Fruit fly (Drosophila melanogaster) whole organism, pupa: ENCODE data around the gene CG8072.

Experiments used
- CG10348 ChIP-seq: fragments of 200-800 bp; sonication (Bioruptor generic); IDR thresholded peaks from 2 replicates; pipeline ENCODE4 v1.3.6; 2022; ENCODE audit warnings: missing biosample characterization, missing genetic modification characterization
- CG12605 ChIP-seq: fragments of 200-800 bp; sonication (Bioruptor generic); IDR thresholded peaks from 2 replicates; pipeline ENCODE4 v1.3.6; 2022; ENCODE audit warnings: missing biosample characterization, missing genetic modification characterization
- CG14655 ChIP-seq: fragments of 200-800 bp; sonication (Bioruptor generic); optimal IDR thresholded peaks from 3 replicates; lab custom pipeline; 2017; ENCODE audit warnings: mild to moderate bottlenecking, missing biosample characterization, missing genetic modification reagents, missing genetic modification characterization
- CG17806 ChIP-seq: fragments of 200-800 bp; sonication (Bioruptor generic); optimal IDR thresholded peaks from 2 replicates; lab custom pipeline; 2018; ENCODE audit warnings: missing biosample characterization, mild to moderate bottlenecking, missing genetic modification characterization, moderate library complexity
- CG32121 ChIP-seq: fragments of 200-800 bp; sonication (Bioruptor generic); IDR thresholded peaks from 2 replicates; pipeline ENCODE4 v1.3.6; 2022; ENCODE audit warnings: missing biosample characterization, missing genetic modification characterization
- CG34367 ChIP-seq: fragments of 200-800 bp; sonication (Bioruptor generic); optimal IDR thresholded peaks from 2 replicates; lab custom pipeline; 2018; ENCODE audit warnings: missing biosample characterization, mild to moderate bottlenecking, missing genetic modification characterization
- CG8159 ChIP-seq: fragments of 200-800 bp; sonication (Bioruptor generic); optimal IDR thresholded peaks from 3 replicates; lab custom pipeline; 2018; ENCODE audit warnings: missing biosample characterization, mild to moderate bottlenecking, missing genetic modification characterization, moderate library complexity
- CG9948 ChIP-seq: fragments of 200-800 bp; sonication (Bioruptor generic); optimal IDR thresholded peaks from 2 replicates; lab custom pipeline; 2018; ENCODE audit warnings: missing biosample characterization, mild to moderate bottlenecking, missing genetic modification characterization, moderate library complexity
- D1 ChIP-seq: fragments of 200-800 bp; sonication (Bioruptor generic); optimal IDR thresholded peaks from 2 replicates; lab custom pipeline; 2018; ENCODE audit warnings: missing biosample characterization, mild to moderate bottlenecking, missing genetic modification characterization, moderate library complexity
- EcR ChIP-seq: fragments of 200-800 bp; sonication (Bioruptor generic); optimal IDR thresholded peaks from 3 replicates; lab custom pipeline; 2019; ENCODE audit warnings: missing biosample characterization, missing genetic modification characterization, mild to moderate bottlenecking, moderate library complexity, missing genetic modification reagents
- Snoo ChIP-seq: fragments of 200-800 bp; sonication (Bioruptor generic); optimal IDR thresholded peaks from 3 replicates; lab custom pipeline; 2017; ENCODE audit warnings: missing biosample characterization, mild to moderate bottlenecking, missing genetic modification characterization, inconsistent platforms
- fd96Ca ChIP-seq: fragments of 200-800 bp; sonication (Bioruptor generic); IDR thresholded peaks from 3 replicates; pipeline ENCODE4 v1.3.6; 2022; ENCODE audit warnings: missing biosample characterization, missing genetic modification characterization

DNA sequence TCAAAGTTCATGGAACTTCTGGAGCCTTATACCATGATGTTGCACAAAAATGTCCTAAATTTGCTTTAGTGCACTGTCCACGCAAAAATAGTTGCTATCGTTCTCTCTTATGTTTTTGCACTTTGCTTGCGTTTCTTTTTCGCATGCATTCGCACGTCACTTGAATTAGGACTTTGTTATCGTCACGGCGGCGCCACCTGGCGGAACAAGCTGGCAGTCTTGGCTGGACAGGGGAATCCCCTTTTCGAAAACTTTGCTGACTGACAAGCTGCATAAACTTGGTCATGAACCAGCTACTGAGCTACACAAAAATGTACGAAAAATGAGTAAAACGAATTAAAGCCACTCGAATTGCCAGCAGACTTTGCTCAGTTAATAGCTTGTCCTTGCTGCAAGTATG, 48.0 kb downstream of the CG8072 start:
- TF ChIP-seq CG14655 (no peak), EcR (GFP tag; lab: Kevin White, UChicago) (no peak), fd96Ca (GFP tag; lab: Robert Waterston, UW) (no peak), CG17806 (tag; lab: Kevin White, UChicago) (no peak), CG9948 (no peak), CG8159 (tag; lab: Kevin White, UChicago) (no peak), CG10348 (GFP tag; lab: Robert Waterston, UW) (no peak), CG12605 (no peak), CG34367 (no peak), Snoo (tag; lab: Kevin White, UChicago) (no peak), D1 (tag; lab: Kevin White, UChicago) (no peak), CG32121 (GFP tag; lab: Robert Waterston, UW) (no peak)
